5 fruit fly cellular contexts compared by ENCODE assay signal in the genomic region with DNA sequence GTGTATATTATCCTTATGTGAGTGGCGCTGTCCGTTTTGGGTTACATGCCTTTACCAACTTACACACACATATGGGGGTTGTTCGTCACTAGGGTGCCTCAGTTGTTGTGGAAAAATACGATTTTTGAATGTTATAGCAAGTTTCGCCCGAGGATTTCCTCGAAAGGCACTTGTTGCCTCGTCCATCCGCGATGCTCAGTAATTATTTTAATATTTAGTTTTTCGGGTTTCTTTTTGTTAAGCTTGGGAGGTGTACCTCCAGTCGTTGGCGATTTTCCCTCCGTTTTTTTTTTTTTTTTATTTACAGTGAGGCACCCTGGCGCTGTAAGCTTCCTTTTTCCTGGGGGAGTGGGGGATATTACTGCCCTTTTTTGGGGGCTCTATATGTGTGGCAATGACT.
TF ChIP-seq lines count a peak whose summit lies in the region.

No protein-coding gene starts in this region.

TF ChIP-seq in whole organism, adult, 20 proteins besides CTCF, POLR2A, EP300 and RAD21 (continued from another document):
- TF ChIP-seq tj (GFP tag; optimal IDR thresholded peaks at IDR 0.05; lab: Kevin White, UChicago) (peak; percentile 40), CG12768 (GFP tag; optimal IDR thresholded peaks at IDR 0.05; lab: Kevin White, UChicago) (peak; percentile 68), kay (GFP tag; lab: Kevin White, UChicago; ENCODE audit: borderline replicate concordance) (no peak)

TF ChIP-seq in whole organism, embryonic, 481 proteins besides CTCF, POLR2A, EP300 and RAD21 (continued from another document and continues in another):
- TF ChIP-seq Hr78 (GFP tag; optimal IDR thresholded peaks at IDR 0.05; lab: Kevin White, UChicago) (peak in 1 of 2 experiments; percentile 8), bsh (GFP tag; optimal IDR thresholded peaks at IDR 0.05; lab: Kevin White, UChicago) (peak; percentile 61 to 74), lmd (GFP tag; IDR thresholded peaks at IDR 0.05; lab: Robert Waterston, UW) (peak; percentile 58), CG9609 (GFP tag; optimal IDR thresholded peaks at IDR 0.05; lab: Kevin White, UChicago) (peak; percentile 22), H2.0 (GFP tag; IDR thresholded peaks at IDR 0.05; lab: Robert Waterston, UW) (0 out of 2 replicates have a peak, but pooled peaks have one; percentile 26), CG10654 (GFP tag; optimal IDR thresholded peaks at IDR 0.05; lab: Kevin White, UChicago) (no peak), shn (GFP tag; optimal IDR thresholded peaks at IDR 0.05; lab: Kevin White, UChicago) (peak; percentile 10), h (optimal IDR thresholded peaks at IDR 0.05; lab: Kevin White, UChicago) (no peak), Lhr (GFP tag; optimal IDR thresholded peaks at IDR 0.05; lab: Kevin White, UChicago) (no peak), CG8089 (GFP tag; optimal IDR thresholded peaks at IDR 0.05; lab: Kevin White, UChicago) (peak; percentile 29), CG6683 (GFP tag; optimal IDR thresholded peaks at IDR 0.05; lab: Kevin White, UChicago) (peak; percentile 66), CG7839 (tag; optimal IDR thresholded peaks at IDR 0.05; lab: Kevin White, UChicago) (peak; percentile 71), CG15601 (tag; optimal IDR thresholded peaks at IDR 0.05; lab: Kevin White, UChicago) (peak; percentile 62), CG14014 (GFP tag; IDR thresholded peaks at IDR 0.05; lab: Robert Waterston, UW) (peak; percentile 69; the same call in 1 of the 2 replicates), cas (GFP tag; IDR thresholded peaks at IDR 0.05; lab: Robert Waterston, UW) (no peak), CG15011 (GFP tag; optimal IDR thresholded peaks at IDR 0.05; lab: Kevin White, UChicago) (peak; percentile 20), CG4404 (GFP tag; IDR thresholded peaks at IDR 0.05; lab: Robert Waterston, UW) (no peak), CG12769 (tag; optimal IDR thresholded peaks at IDR 0.05; lab: Kevin White, UChicago) (no peak), CG10431 (GFP tag; optimal IDR thresholded peaks at IDR 0.05; lab: Kevin White, UChicago) (peak; percentile 48), unc-4 (GFP tag; IDR thresholded peaks at IDR 0.05; lab: Robert Waterston, UW; ENCODE audit: partially characterized antibody) (no peak), BEAF-32 (GFP tag; optimal IDR thresholded peaks at IDR 0.05; lab: Kevin White, UChicago) (no peak), CG12391 (tag; optimal IDR thresholded peaks at IDR 0.05; lab: Kevin White, UChicago) (peak; percentile 72), CG1024 (GFP tag; IDR thresholded peaks at IDR 0.05; lab: Robert Waterston, UW) (peak; percentile 44; the same call in 1 of the 2 replicates), sens-2 (GFP tag; IDR thresholded peaks at IDR 0.05; lab: Robert Waterston, UW) (peak; percentile 75), CG30431 (GFP tag; optimal IDR thresholded peaks at IDR 0.05; lab: Kevin White, UChicago) (peak; percentile 42), fd96Cb (tag; optimal IDR thresholded peaks at IDR 0.05; lab: Kevin White, UChicago) (peak; percentile 15), kah (GFP tag; optimal IDR thresholded peaks at IDR 0.05; lab: Kevin White, UChicago) (peak; percentile 10), CG5180 (GFP tag; optimal IDR thresholded peaks at IDR 0.05; lab: Kevin White, UChicago) (peak; percentile 58), CG9727 (GFP tag; optimal IDR thresholded peaks at IDR 0.05; lab: Kevin White, UChicago) (peak; percentile 63), CG18011 (GFP tag; optimal IDR thresholded peaks at IDR 0.05; lab: Kevin White, UChicago) (peak; percentile 46)

TF ChIP-seq in whole organism, prepupa, 60 proteins besides CTCF, POLR2A, EP300 and RAD21 (continued from another document and continues in another):
- TF ChIP-seq Ets21C (GFP tag; optimal IDR thresholded peaks at IDR 0.05; lab: Kevin White, UChicago) (peak; percentile 71), CG8319 (GFP tag; optimal IDR thresholded peaks at IDR 0.05; lab: Kevin White, UChicago) (peak; percentile 37), topi (GFP tag; optimal IDR thresholded peaks at IDR 0.05; lab: Kevin White, UChicago) (peak; percentile 82), CG32006 (GFP tag; optimal IDR thresholded peaks at IDR 0.05; lab: Kevin White, UChicago) (peak; percentile 76), CG3919 (GFP tag; optimal IDR thresholded peaks at IDR 0.05; lab: Kevin White, UChicago) (peak; percentile 77), acj6 (GFP tag; optimal IDR thresholded peaks at IDR 0.05; lab: Kevin White, UChicago) (peak; percentile 81), CG6276 (GFP tag; optimal IDR thresholded peaks at IDR 0.05; lab: Kevin White, UChicago) (peak; percentile 72), Eip78C (GFP tag; lab: Kevin White, UChicago) (peak; percentile 95), svp (GFP tag; lab: Kevin White, UChicago) (peak; percentile 87), CG11294 (GFP tag; IDR thresholded peaks at IDR 0.05; lab: Robert Waterston, UW) (peak; percentile 35; the same call in 1 of the 2 replicates), CG6854 (GFP tag; optimal IDR thresholded peaks at IDR 0.05; lab: Kevin White, UChicago) (peak; percentile 58), Lpt (GFP tag; optimal IDR thresholded peaks at IDR 0.05; lab: Kevin White, UChicago) (peak; percentile 64), net (GFP tag; optimal IDR thresholded peaks at IDR 0.05; lab: Kevin White, UChicago) (peak; percentile 76), spab (GFP tag; optimal IDR thresholded peaks at IDR 0.05; lab: Kevin White, UChicago) (peak; percentile 66), Gug (GFP tag; IDR thresholded peaks at IDR 0.05; lab: Robert Waterston, UW) (peak; percentile 43; the same call in 1 of the 2 replicates), CG7368 (GFP tag; optimal IDR thresholded peaks at IDR 0.05; lab: Kevin White, UChicago) (peak; percentile 67), CG8632 (GFP tag; optimal IDR thresholded peaks at IDR 0.05; lab: Kevin White, UChicago) (peak; percentile 79), Sox15 (GFP tag; optimal IDR thresholded peaks at IDR 0.05; lab: Kevin White, UChicago) (peak; percentile 50), Eip75B (GFP tag; optimal IDR thresholded peaks at IDR 0.05; lab: Kevin White, UChicago) (peak; percentile 76), pdm3 (GFP tag; optimal IDR thresholded peaks at IDR 0.05; lab: Kevin White, UChicago) (peak; percentile 80), CG34406 (GFP tag; optimal IDR thresholded peaks at IDR 0.05; lab: Kevin White, UChicago) (peak; percentile 73), CG31627 (GFP tag; optimal IDR thresholded peaks at IDR 0.05; lab: Kevin White, UChicago) (peak; percentile 72), Sox102F (GFP tag; optimal IDR thresholded peaks at IDR 0.05; lab: Kevin White, UChicago) (peak; percentile 85), CG11762 (GFP tag; optimal IDR thresholded peaks at IDR 0.05; lab: Kevin White, UChicago; ENCODE audit: insufficient read depth) (peak; percentile 56), CG9139 (GFP tag; optimal IDR thresholded peaks at IDR 0.05; lab: Kevin White, UChicago) (peak; percentile 61), Hr38 (GFP tag; optimal IDR thresholded peaks at IDR 0.05; lab: Kevin White, UChicago) (no peak), Ets96B (tag; optimal IDR thresholded peaks at IDR 0.05; lab: Kevin White, UChicago) (peak; percentile 64), cyc (GFP tag; optimal IDR thresholded peaks at IDR 0.05; lab: Kevin White, UChicago) (peak; percentile 69), achi (GFP tag; optimal IDR thresholded peaks at IDR 0.05; lab: Kevin White, UChicago) (peak; percentile 73), CG6792 (GFP tag; optimal IDR thresholded peaks at IDR 0.05; lab: Kevin White, UChicago) (peak; percentile 84), CG15336 (GFP tag; IDR thresholded peaks at IDR 0.05; lab: Robert Waterston, UW) (peak; percentile 89), Hr4 (GFP tag; optimal IDR thresholded peaks at IDR 0.05; lab: Kevin White, UChicago) (peak; percentile 68)

TF ChIP-seq in whole organism, pupa, 21 proteins besides CTCF, POLR2A, EP300 and RAD21 (continued from another document):
- TF ChIP-seq CG10348 (GFP tag; IDR thresholded peaks at IDR 0.05; lab: Robert Waterston, UW) = no peak

TF ChIP-seq in whole organism, wandering third instar larva, 38 proteins besides CTCF, POLR2A, EP300 and RAD21 (continued from another document):
- TF ChIP-seq fru (GFP tag; optimal IDR thresholded peaks at IDR 0.05; lab: Kevin White, UChicago) = peak; percentile 84
- no peak for TF ChIP-seq Rel (GFP tag; optimal IDR thresholded peaks at IDR 0.05; lab: Kevin White, UChicago)
- peak; percentile 28 for TF ChIP-seq Rel (tag; optimal IDR thresholded peaks at IDR 0.05; lab: Kevin White, UChicago)
- no peak for TF ChIP-seq N (GFP tag; optimal IDR thresholded peaks at IDR 0.05; lab: Kevin White, UChicago)
- TF ChIP-seq Jra (GFP tag; optimal IDR thresholded peaks at IDR 0.05; lab: Kevin White, UChicago) = no peak
